Worm (Caenorhabditis elegans) whole organism, L1 larva: ENCODE measurements around the gene nhr-96.

ENCODE experiments used
- C34B4.2 ChIP-seq: sonication (generic microtip); optimal IDR thresholded peaks from 2 replicates; lab custom pipeline; 2017; ENCODE audit warnings: mild to moderate bottlenecking, missing genetic modification characterization, missing compliant biosample characterization
- Y116A8C.19 ChIP-seq: sonication (generic microtip); optimal IDR thresholded peaks from 2 replicates; lab custom pipeline; 2016; ENCODE audit warnings: missing compliant biosample characterization, missing genetic modification characterization, borderline replicate concordance
- alr-1 ChIP-seq: fragments of 200-800 bp; sonication (Bioruptor generic); optimal IDR thresholded peaks from 2 replicates; lab custom pipeline; 2018; ENCODE audit warnings: borderline replicate concordance, mild to moderate bottlenecking, missing genetic modification characterization, missing compliant biosample characterization
- aly-2 ChIP-seq: fragments of 150-350 bp; optimal IDR thresholded peaks from 2 replicates; lab custom pipeline; 2014; ENCODE audit warnings: missing biosample characterization, missing genetic modification characterization
- ama-1 ChIP-seq: fragments of 150-350 bp; optimal IDR thresholded peaks from 2 replicates; lab custom pipeline; 2014
- blmp-1 ChIP-seq: fragments of 150-350 bp; optimal IDR thresholded peaks from 2 replicates; lab custom pipeline; 2014; ENCODE audit warnings: missing biosample characterization, missing genetic modification characterization
- ceh-63 ChIP-seq: fragments of 200-800 bp; sonication (Bioruptor generic); optimal IDR thresholded peaks from 2 replicates; lab custom pipeline; 2018; ENCODE audit warnings: mild to moderate bottlenecking, missing genetic modification characterization, missing compliant biosample characterization
- ceh-8 ChIP-seq: fragments of 200-800 bp; sonication (Bioruptor generic); optimal IDR thresholded peaks from 2 replicates; lab custom pipeline; 2018; ENCODE audit warnings: mild to moderate bottlenecking, missing genetic modification characterization, moderate library complexity, missing compliant biosample characterization
- ceh-88 ChIP-seq: fragments of 200-800 bp; sonication (Bioruptor generic); IDR thresholded peaks from 2 replicates; pipeline ENCODE4 v1.3.6; 2022; ENCODE audit warnings: missing genetic modification characterization, missing compliant biosample characterization
- ces-1 ChIP-seq: fragments of 150-350 bp; optimal IDR thresholded peaks from 2 replicates; lab custom pipeline; 2014; ENCODE audit warnings: missing biosample characterization, missing genetic modification reagents, missing genetic modification characterization
- efl-1 ChIP-seq, 4 experiments: fragments of 150-350 bp; optimal IDR thresholded peaks in 3 of 4; peaks in 1 of 4; 1 replicate in 1 of 4; 2 replicates in 3 of 4; lab custom pipeline; 2014; ENCODE audit warnings: missing biosample characterization in 2 of 4, missing genetic modification characterization in 2 of 4, missing genetic modification reagents in 2 of 4
- efl-3 ChIP-seq: fragments of 200-800 bp; sonication (Bioruptor generic); optimal IDR thresholded peaks from 2 replicates; lab custom pipeline; 2018; ENCODE audit warnings: mild to moderate bottlenecking, missing genetic modification characterization, missing compliant biosample characterization
- egl-27 ChIP-seq, 2 experiments: fragments of 150-350 bp in 1 of 2; sonication (generic microtip); optimal IDR thresholded peaks; 3 replicates each; lab custom pipeline; 2017 to 2018; ENCODE audit warnings: missing biosample characterization in 2 of 2, missing genetic modification characterization in 2 of 2, missing genetic modification reagents in 2 of 2
- elt-2 ChIP-seq: sonication (generic microtip); optimal IDR thresholded peaks from 2 replicates; lab custom pipeline; 2016; ENCODE audit warnings: missing genetic modification characterization, mild to moderate bottlenecking, inconsistent platforms, missing compliant biosample characterization, missing genetic modification reagents
- hlh-4 ChIP-seq: sonication (generic microtip); optimal IDR thresholded peaks from 2 replicates; lab custom pipeline; 2016; ENCODE audit warnings: mild to moderate bottlenecking, missing genetic modification characterization, missing compliant biosample characterization
- hpl-2 ChIP-seq: fragments of 150-350 bp; optimal IDR thresholded peaks from 2 replicates; lab custom pipeline; 2014; ENCODE audit warnings: missing biosample characterization, missing genetic modification reagents, missing genetic modification characterization
- irx-1 ChIP-seq: sonication (generic microtip); optimal IDR thresholded peaks from 2 replicates; lab custom pipeline; 2016; ENCODE audit warnings: missing genetic modification characterization, missing compliant biosample characterization
- isw-1 ChIP-seq: fragments of 200-800 bp; sonication (Bioruptor generic); IDR thresholded peaks from 2 replicates; pipeline ENCODE4 v1.3.6; 2022; ENCODE audit warnings: missing genetic modification characterization, missing compliant biosample characterization
- lin-14 ChIP-seq: fragments of 200-800 bp; sonication (Bioruptor generic); optimal IDR thresholded peaks from 2 replicates; lab custom pipeline; 2018; ENCODE audit warnings: mild to moderate bottlenecking, missing genetic modification characterization, moderate library complexity, missing compliant biosample characterization
- lin-15B ChIP-seq: fragments of 150-350 bp; sonication (generic microtip); optimal IDR thresholded peaks from 3 replicates; lab custom pipeline; 2014; ENCODE audit warnings: missing biosample characterization, missing genetic modification characterization
- lsy-2 ChIP-seq, 2 experiments: fragments of 150-350 bp; optimal IDR thresholded peaks; 2 replicates each; lab custom pipeline; 2014; ENCODE audit warnings: missing biosample characterization in 2 of 2, missing genetic modification characterization in 2 of 2
- mdl-1 ChIP-seq, 2 experiments: fragments of 150-350 bp; optimal IDR thresholded peaks; 2 replicates each; lab custom pipeline; 2014 to 2017; ENCODE audit warnings: missing biosample characterization in 2 of 2, missing genetic modification characterization in 2 of 2, inconsistent platforms in 1 of 2
- nhr-11 ChIP-seq: fragments of 150-350 bp; optimal IDR thresholded peaks from 2 replicates; lab custom pipeline; 2014; ENCODE audit warnings: missing biosample characterization, missing genetic modification characterization
- nhr-237 ChIP-seq: fragments of 150-350 bp; optimal IDR thresholded peaks from 2 replicates; lab custom pipeline; 2014; ENCODE audit warnings: missing biosample characterization, missing genetic modification characterization
- nhr-71 ChIP-seq: sonication (generic microtip); optimal IDR thresholded peaks from 2 replicates; lab custom pipeline; 2016; ENCODE audit warnings: mild to moderate bottlenecking, missing genetic modification characterization, moderate library complexity, missing compliant biosample characterization
- nhr-77 ChIP-seq: fragments of 150-350 bp; optimal IDR thresholded peaks from 2 replicates; lab custom pipeline; 2014; ENCODE audit warnings: missing biosample characterization, missing genetic modification characterization
- nhr-85 ChIP-seq: sonication (generic microtip); peaks from one replicate; lab custom pipeline; 2016; ENCODE audit warnings: missing genetic modification characterization, inconsistent platforms, missing compliant biosample characterization
- pax-3 ChIP-seq: fragments of 200-800 bp; sonication (Bioruptor generic); optimal IDR thresholded peaks from 2 replicates; lab custom pipeline; 2018; ENCODE audit warnings: mild to moderate bottlenecking, missing genetic modification characterization, moderate library complexity, missing compliant biosample characterization
- rnt-1 ChIP-seq: sonication (generic microtip); optimal IDR thresholded peaks from 2 replicates; lab custom pipeline; 2016; ENCODE audit warnings: mild to moderate bottlenecking, missing genetic modification characterization, moderate library complexity, missing compliant biosample characterization
- sup-37 ChIP-seq: fragments of 200-800 bp; sonication (Bioruptor generic); optimal IDR thresholded peaks from 2 replicates; lab custom pipeline; 2018; ENCODE audit warnings: mild to moderate bottlenecking, missing genetic modification characterization, missing compliant biosample characterization
- tlp-1 ChIP-seq: fragments of 150-350 bp; optimal IDR thresholded peaks from 2 replicates; lab custom pipeline; 2014; ENCODE audit warnings: missing biosample characterization, missing genetic modification characterization
- unc-86 ChIP-seq: sonication (generic microtip); optimal IDR thresholded peaks from 2 replicates; lab custom pipeline; 2016; ENCODE audit warnings: missing genetic modification characterization, missing compliant biosample characterization
- unc-98 ChIP-seq: fragments of 200-800 bp; sonication (Bioruptor generic); IDR thresholded peaks from 2 replicates; pipeline ENCODE4 v1.3.6; 2022; ENCODE audit warnings: missing genetic modification characterization, missing compliant biosample characterization
- xbp-1 ChIP-seq: sonication (generic microtip); optimal IDR thresholded peaks from 2 replicates; lab custom pipeline; 2016; ENCODE audit warnings: missing genetic modification characterization, missing compliant biosample characterization
- ztf-11 ChIP-seq, 2 experiments: sonication (generic microtip); optimal IDR thresholded peaks; 2 replicates each; lab custom pipeline; 2016 to 2017; ENCODE audit warnings: missing genetic modification characterization in 2 of 2, missing biosample characterization in 1 of 2, missing compliant biosample characterization in 1 of 2
- ztf-4 ChIP-seq: fragments of 150-350 bp; optimal IDR thresholded peaks from 2 replicates; lab custom pipeline; 2014; ENCODE audit warnings: missing biosample characterization, missing genetic modification characterization

nhr-96 gene

DNA sequence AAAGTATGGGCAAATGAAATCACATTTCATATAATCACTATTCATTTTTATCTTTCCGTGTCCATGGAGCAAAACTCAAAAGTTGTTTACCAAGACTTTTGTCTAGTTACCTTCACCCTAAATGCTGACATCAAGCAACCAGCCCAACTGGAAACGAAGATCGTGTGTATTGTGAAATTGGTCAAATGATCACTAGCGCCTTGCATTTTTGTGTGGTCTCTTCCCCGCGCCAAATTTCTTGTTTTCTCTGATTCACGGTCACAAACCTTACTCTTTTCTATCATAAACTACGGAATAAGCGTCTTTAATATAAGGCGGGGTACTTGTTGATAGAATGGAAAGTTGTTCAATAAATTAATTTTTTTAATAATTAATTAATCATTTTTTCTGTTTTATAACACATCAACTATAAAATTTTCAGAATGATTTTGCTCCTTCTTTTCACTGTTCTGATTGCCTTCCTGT is 16.9 kb downstream of the nhr-96 start, which contains the start of gene cyp-33C7 (continued):
- TF ChIP-seq lin-15B (tag; lab: Kevin White, UChicago) (no peak), sup-37 (no peak), efl-3 (no peak), C34B4.2 (no peak), alr-1 (no peak), efl-1 (optimal IDR thresholded peaks at IDR 0.05; lab: Kevin White, UChicago) (peak in 1 of 2 experiments; percentile 29), efl-1 (GFP tag; optimal IDR thresholded peaks at IDR 0.05 in 1 of 2; lab: Kevin White, UChicago) (peak in 1 of 2 experiments; percentile 52), aly-2 (no peak), nhr-11 (no peak), rnt-1 (tag; lab: Kevin White, UChicago) (no peak), ceh-8 (GFP tag; lab: Kevin White, UChicago) (no peak), lin-14 (GFP tag; lab: Kevin White, UChicago) (peak; percentile 88), hlh-4 (no peak), irx-1 (no peak), ztf-4 (tag; lab: Kevin White, UChicago) (no peak), blmp-1 (tag; lab: Kevin White, UChicago) (peak; percentile 20)

DNA sequence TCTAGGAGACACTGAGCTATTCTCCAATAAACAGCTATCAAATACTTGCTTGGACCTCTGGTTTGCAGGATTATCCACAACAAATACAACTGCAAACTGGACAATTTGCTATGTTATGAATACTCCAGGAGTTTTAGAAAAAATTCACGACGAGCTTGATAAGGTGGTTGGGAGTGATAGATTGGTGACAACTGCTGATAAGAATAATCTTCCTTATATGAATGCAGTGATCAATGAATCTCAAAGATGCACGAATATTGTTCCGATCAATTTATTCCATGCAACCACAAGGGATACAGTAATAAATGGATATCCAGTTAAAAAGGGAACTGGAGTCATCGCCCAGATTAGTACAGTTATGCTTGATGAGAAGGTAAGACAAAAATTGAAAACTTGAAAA is 18.5 kb downstream of the nhr-96 start:
- TF ChIP-seq ceh-63: no peak
- peak; percentile 2 for TF ChIP-seq elt-2

DNA sequence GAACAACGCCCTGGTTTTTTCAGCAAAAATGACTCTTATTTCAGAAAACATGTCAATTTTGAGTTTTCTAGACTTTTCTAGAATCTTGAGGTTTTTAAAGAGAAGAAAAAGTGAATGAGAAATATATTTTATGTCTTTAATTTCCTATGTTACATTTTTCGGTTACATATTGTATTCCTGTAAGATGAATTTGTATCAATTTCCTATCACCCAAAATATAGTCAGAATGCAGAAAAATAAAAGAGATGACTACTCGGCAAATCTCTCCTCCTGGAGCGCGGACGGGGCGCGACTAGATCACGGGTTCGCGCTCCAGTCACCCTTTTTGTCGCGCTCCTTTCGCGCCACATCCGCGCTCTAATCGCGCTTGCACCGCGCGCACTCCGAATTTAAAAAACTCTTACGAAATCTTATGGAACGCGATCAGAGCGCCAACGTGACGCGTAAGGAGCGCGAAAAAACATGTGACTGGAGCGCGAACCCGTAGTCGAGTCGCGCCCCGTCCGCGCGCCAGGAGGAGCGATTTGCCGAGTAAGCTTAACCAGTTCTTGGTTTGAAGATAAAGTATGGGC is 21.4 kb downstream of the nhr-96 start, which contains the start of gene str-253:
Gene str-253, minus strand, starts transcription at position 51 of the 572 bp plus-strand sequence.
- TF ChIP-seq ztf-11 (tag; optimal IDR thresholded peaks at IDR 0.05; lab: Kevin White, UChicago): no peak
- no peak for TF ChIP-seq ama-1 (lab: Kevin White, UChicago)
- TF ChIP-seq nhr-71: no peak
- no peak for TF ChIP-seq tlp-1 (tag; lab: Kevin White, UChicago)
- TF ChIP-seq hlh-4: no peak
- no peak for TF ChIP-seq Y116A8C.19 (tag; lab: Kevin White, UChicago)
- TF ChIP-seq xbp-1: no peak
- TF ChIP-seq ceh-88 (GFP tag; lab: Robert Waterston, UW): no peak
- no peak for TF ChIP-seq sup-37
- TF ChIP-seq nhr-237 (tag; lab: Kevin White, UChicago): no peak
- no peak for TF ChIP-seq C34B4.2
- no peak for TF ChIP-seq nhr-77 (tag; lab: Kevin White, UChicago)
- TF ChIP-seq nhr-85 (tag; lab: Kevin White, UChicago): no peak
- TF ChIP-seq mdl-1 (tag; optimal IDR thresholded peaks at IDR 0.05; lab: Kevin White, UChicago): no peak
- TF ChIP-seq unc-86 (tag; lab: Kevin White, UChicago): no peak
- no peak for TF ChIP-seq unc-98 (GFP tag; lab: Robert Waterston, UW)
- no peak for TF ChIP-seq hpl-2 (GFP tag; lab: Kevin White, UChicago)
- no peak for TF ChIP-seq egl-27 (tag; optimal IDR thresholded peaks at IDR 0.05; lab: Kevin White, UChicago)
- no peak for TF ChIP-seq ces-1
- TF ChIP-seq pax-3 (tag; lab: Kevin White, UChicago): no peak

DNA sequence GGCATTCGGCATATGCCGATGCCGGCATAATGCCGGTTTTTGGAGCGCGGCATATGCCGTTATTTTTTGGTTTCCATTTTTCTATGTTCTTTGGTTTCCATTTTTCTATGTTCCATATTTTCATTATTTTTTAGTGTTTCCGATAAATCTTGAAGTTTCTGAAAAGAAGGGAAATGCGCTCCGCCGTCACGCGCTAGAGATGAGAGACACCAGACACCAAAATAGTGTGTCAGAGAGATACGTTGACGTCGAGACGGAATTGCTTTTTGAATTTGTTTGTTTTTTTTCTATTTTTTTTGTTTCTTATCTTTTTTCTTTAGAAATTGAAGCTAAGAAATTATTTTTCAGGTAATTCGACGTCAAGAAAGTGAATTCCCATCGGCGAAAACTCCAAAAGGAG is 21.9 kb downstream of the nhr-96 start, which contains the start of gene F41B5.1:
Gene F41B5.1, plus strand, starts transcription at position 343 of the 400 bp plus-strand sequence.
- TF ChIP-seq lsy-2 (tag; optimal IDR thresholded peaks at IDR 0.05; lab: Kevin White, UChicago): peak in 1 of 2 experiments; percentile 3
- TF ChIP-seq isw-1 (GFP tag; lab: Robert Waterston, UW): peak; percentile 9; the same call in 1 of the 2 replicates
